Fruit fly (Drosophila melanogaster) whole organism, adult: Measurements from ENCODE around the gene CG13842.

Experiments
- CG11617 ChIP-seq: fragments of 200-800 bp; sonication (Bioruptor generic); optimal IDR thresholded peaks from 2 replicates; lab custom pipeline; 2017; ENCODE audit warnings: mild to moderate bottlenecking, missing biosample characterization, missing genetic modification reagents, missing genetic modification characterization
- CG12768 ChIP-seq: fragments of 200-800 bp; sonication (Bioruptor generic); optimal IDR thresholded peaks from 2 replicates; lab custom pipeline; 2017; ENCODE audit warnings: missing biosample characterization, missing genetic modification characterization, mild to moderate bottlenecking, moderate library complexity, missing genetic modification reagents
- CG14711 ChIP-seq: fragments of 200-800 bp; sonication (Bioruptor generic); optimal IDR thresholded peaks from 2 replicates; lab custom pipeline; 2018; ENCODE audit warnings: missing biosample characterization, mild to moderate bottlenecking, missing genetic modification characterization, moderate library complexity
- CG1620 ChIP-seq: fragments of 200-800 bp; sonication (Bioruptor generic); optimal IDR thresholded peaks from 2 replicates; lab custom pipeline; 2016; ENCODE audit warnings: missing biosample characterization, missing genetic modification characterization
- CG33017 ChIP-seq: fragments of 200-800 bp; sonication (Bioruptor generic); optimal IDR thresholded peaks from 2 replicates; lab custom pipeline; 2018; ENCODE audit warnings: missing biosample characterization, mild to moderate bottlenecking, missing genetic modification characterization, moderate library complexity
- CG5204 ChIP-seq: fragments of 200-800 bp; sonication (Bioruptor generic); optimal IDR thresholded peaks from 2 replicates; lab custom pipeline; 2016; ENCODE audit warnings: missing biosample characterization, missing genetic modification characterization
- CG7045 ChIP-seq: fragments of 200-800 bp; sonication (Bioruptor generic); optimal IDR thresholded peaks from 2 replicates; lab custom pipeline; 2017; ENCODE audit warnings: missing biosample characterization, mild to moderate bottlenecking, missing genetic modification characterization
- CG7101 ChIP-seq: fragments of 200-800 bp; sonication (Bioruptor generic); optimal IDR thresholded peaks from 2 replicates; lab custom pipeline; 2018; ENCODE audit warnings: missing biosample characterization, mild to moderate bottlenecking, missing genetic modification characterization, moderate library complexity
- Clk ChIP-seq: fragments of 200-800 bp; sonication (Bioruptor generic); optimal IDR thresholded peaks from 2 replicates; lab custom pipeline; 2017; ENCODE audit warnings: missing biosample characterization, missing genetic modification characterization
- Crg-1 ChIP-seq: fragments of 200-800 bp; sonication (Bioruptor generic); optimal IDR thresholded peaks from 2 replicates; lab custom pipeline; 2016; ENCODE audit warnings: missing biosample characterization, missing genetic modification characterization
- Hr96 ChIP-seq: fragments of 200-800 bp; sonication (Bioruptor generic); optimal IDR thresholded peaks from 2 replicates; lab custom pipeline; 2016; ENCODE audit warnings: missing biosample characterization, missing genetic modification characterization
- Mnt ChIP-seq: fragments of 200-800 bp; sonication (Bioruptor generic); optimal IDR thresholded peaks from 2 replicates; lab custom pipeline; 2016; ENCODE audit warnings: missing biosample characterization, mild to moderate bottlenecking, missing genetic modification characterization
- bab1 ChIP-seq: fragments of 200-800 bp; sonication (Bioruptor generic); optimal IDR thresholded peaks from 3 replicates; lab custom pipeline; 2019; ENCODE audit warnings: missing biosample characterization, mild to moderate bottlenecking, missing genetic modification characterization, moderate library complexity
- cic ChIP-seq: fragments of 200-800 bp; sonication (Bioruptor generic); optimal IDR thresholded peaks from 2 replicates; lab custom pipeline; 2017; ENCODE audit warnings: missing biosample characterization, mild to moderate bottlenecking, missing genetic modification characterization, moderate library complexity
- cnc ChIP-seq, 2 experiments: fragments of >200 bp; optimal IDR thresholded peaks; 2 replicates each; lab custom pipeline; 2017
- kay ChIP-seq: fragments of 200-800 bp; sonication (Bioruptor generic); peaks from one replicate; lab custom pipeline; 2016; ENCODE audit warnings: missing biosample characterization, missing genetic modification characterization, borderline replicate concordance
- ovo ChIP-seq: fragments of 200-800 bp; sonication (Bioruptor generic); optimal IDR thresholded peaks from 2 replicates; lab custom pipeline; 2016; ENCODE audit warnings: missing biosample characterization, missing genetic modification characterization
- pad ChIP-seq: fragments of 200-800 bp; sonication (Bioruptor generic); optimal IDR thresholded peaks from 3 replicates; lab custom pipeline; 2017; ENCODE audit warnings: missing biosample characterization, missing genetic modification characterization, mild to moderate bottlenecking, moderate library complexity, missing genetic modification reagents
- tj ChIP-seq: fragments of 200-800 bp; sonication (Bioruptor generic); optimal IDR thresholded peaks from 3 replicates; lab custom pipeline; 2017; ENCODE audit warnings: missing biosample characterization, mild to moderate bottlenecking, missing genetic modification characterization, moderate library complexity
- toe ChIP-seq: fragments of 200-800 bp; sonication (Bioruptor generic); optimal IDR thresholded peaks from 2 replicates; lab custom pipeline; 2016; ENCODE audit warnings: missing biosample characterization, missing genetic modification characterization

The CG13842 gene

DNA sequence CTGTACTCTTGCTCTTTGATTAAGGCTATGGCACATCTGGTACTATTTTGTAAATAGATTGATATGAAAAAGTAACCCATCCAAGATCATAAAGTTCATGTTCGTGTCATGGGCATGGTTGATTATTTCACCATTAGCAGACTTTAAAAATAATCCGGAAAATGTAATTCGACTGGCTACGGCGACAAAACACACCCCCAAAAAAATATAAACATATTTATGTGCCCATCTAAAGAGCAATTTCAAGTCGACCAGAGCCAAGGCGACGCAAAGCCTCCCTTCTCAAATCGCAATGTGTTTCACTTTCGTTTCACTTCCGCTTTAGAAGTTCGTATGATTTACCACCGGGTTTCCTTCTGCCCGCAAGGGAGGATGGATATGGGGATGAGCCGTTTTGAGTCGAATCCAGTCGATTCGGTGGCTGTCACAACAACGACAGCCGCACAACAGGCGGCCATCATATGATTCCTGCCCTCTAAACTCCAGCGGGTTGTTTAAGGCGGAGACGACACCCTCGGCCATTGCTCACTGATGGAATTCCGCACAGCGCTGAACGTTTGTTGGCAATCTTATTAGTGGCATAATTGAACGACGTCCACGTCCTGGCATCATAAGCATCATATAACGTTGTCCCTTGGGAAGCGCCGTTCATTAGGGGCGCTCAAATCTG is 12.0 kb upstream of the CG13842 start:
- TF ChIP-seq CG11617 = no peak
- TF ChIP-seq CG7101 = no peak
- TF ChIP-seq Clk (GFP tag; lab: Kevin White, UChicago) = no peak
- no peak for TF ChIP-seq CG1620 (GFP tag; lab: Kevin White, UChicago)
- no peak for TF ChIP-seq toe (GFP tag; lab: Kevin White, UChicago)

DNA sequence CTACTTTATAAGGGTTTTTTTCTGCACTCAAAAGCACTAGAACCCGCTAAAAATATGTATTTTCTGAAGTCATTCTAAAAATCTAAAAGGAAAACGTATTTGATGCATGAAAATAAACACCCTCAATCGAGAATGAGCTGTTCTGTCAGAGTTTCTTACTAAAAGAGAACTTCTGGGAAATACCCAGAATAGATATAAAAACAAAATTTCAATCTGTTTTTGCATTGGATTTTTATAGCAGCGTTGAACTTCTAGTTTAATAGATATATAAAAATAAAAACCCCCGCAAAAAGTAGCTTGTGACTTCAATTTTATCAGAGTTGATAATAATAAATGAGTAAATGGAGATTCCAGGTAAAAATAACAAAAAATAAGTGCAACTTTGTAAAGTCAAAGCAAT is 11.3 kb upstream of the CG13842 start:
- no peak for TF ChIP-seq CG11617
- TF ChIP-seq CG7045 (GFP tag; lab: Kevin White, UChicago) = no peak
- TF ChIP-seq CG5204 (GFP tag; lab: Kevin White, UChicago) = no peak
- no peak for TF ChIP-seq toe (GFP tag; lab: Kevin White, UChicago)
- peak; percentile 79 for TF ChIP-seq kay (GFP tag; lab: Kevin White, UChicago)

- no peak for TF ChIP-seq CG1620 (GFP tag; lab: Kevin White, UChicago)
- TF ChIP-seq CG7045 (GFP tag; lab: Kevin White, UChicago) = no peak
- no peak for TF ChIP-seq Mnt (GFP tag; lab: Kevin White, UChicago)
- no peak for TF ChIP-seq tj (GFP tag; lab: Kevin White, UChicago)
- no peak for TF ChIP-seq cic (GFP tag; lab: Kevin White, UChicago)
- no peak for TF ChIP-seq CG11617
- TF ChIP-seq CG12768 (GFP tag; lab: Kevin White, UChicago) = no peak
- TF ChIP-seq CG33017 (tag; lab: Kevin White, UChicago) = no peak
- TF ChIP-seq Hr96 (GFP tag; lab: Kevin White, UChicago) = no peak
- TF ChIP-seq Clk (GFP tag; lab: Kevin White, UChicago) = no peak
- no peak for TF ChIP-seq pad
- no peak for TF ChIP-seq kay (GFP tag; lab: Kevin White, UChicago)
- no peak for TF ChIP-seq bab1
Measured at dm6 chr3R:22717863-22718262, 10.8 kb upstream of the CG13842 start.

dm6 chr3R:22710662-22711061 is 3.6 kb upstream of the CG13842 start, which contains the start of gene CG4907:
Gene CG4907 (minus strand): TSS chr3R:22710762.
- TF ChIP-seq tj (GFP tag; lab: Kevin White, UChicago) = no peak
- TF ChIP-seq CG12768 (GFP tag; lab: Kevin White, UChicago) = no peak
- no peak for TF ChIP-seq cnc (optimal IDR thresholded peaks at IDR 0.05; lab: Kevin White, UChicago)
- TF ChIP-seq CG11617 = no peak
- TF ChIP-seq Hr96 (GFP tag; lab: Kevin White, UChicago) = no peak
- no peak for TF ChIP-seq kay (GFP tag; lab: Kevin White, UChicago)
- TF ChIP-seq CG1620 (GFP tag; lab: Kevin White, UChicago) = no peak
- TF ChIP-seq CG7101 = no peak
- TF ChIP-seq Mnt (GFP tag; lab: Kevin White, UChicago) = no peak

dm6 chr3R:22701793-22702192 is 5.3 kb downstream of the CG13842 start, which contains the start of the genes CG6972 and CCAP:
Gene CG6972 (plus strand): TSS chr3R:22702007.
Gene CCAP (minus strand): TSS chr3R:22702084.
- no peak for TF ChIP-seq CG14711 (tag; lab: Kevin White, UChicago)
- TF ChIP-seq kay (GFP tag; lab: Kevin White, UChicago) = no peak
- no peak for TF ChIP-seq tj (GFP tag; lab: Kevin White, UChicago)
- TF ChIP-seq Mnt (GFP tag; lab: Kevin White, UChicago) = no peak
- no peak for TF ChIP-seq Hr96 (GFP tag; lab: Kevin White, UChicago)
- no peak for TF ChIP-seq cnc (optimal IDR thresholded peaks at IDR 0.05; lab: Kevin White, UChicago)
- no peak for TF ChIP-seq CG7101
- no peak for TF ChIP-seq CG7045 (GFP tag; lab: Kevin White, UChicago)
- no peak for TF ChIP-seq Crg-1
- no peak for TF ChIP-seq cic (GFP tag; lab: Kevin White, UChicago)

dm6 chr3R:22698208-22698607 is 8.9 kb downstream of the CG13842 start, which contains the start of gene Cyp6d4:
Gene Cyp6d4 (plus strand): TSS chr3R:22698319.
- TF ChIP-seq CG7101 (no peak), bab1 (peak; percentile 11)

DNA sequence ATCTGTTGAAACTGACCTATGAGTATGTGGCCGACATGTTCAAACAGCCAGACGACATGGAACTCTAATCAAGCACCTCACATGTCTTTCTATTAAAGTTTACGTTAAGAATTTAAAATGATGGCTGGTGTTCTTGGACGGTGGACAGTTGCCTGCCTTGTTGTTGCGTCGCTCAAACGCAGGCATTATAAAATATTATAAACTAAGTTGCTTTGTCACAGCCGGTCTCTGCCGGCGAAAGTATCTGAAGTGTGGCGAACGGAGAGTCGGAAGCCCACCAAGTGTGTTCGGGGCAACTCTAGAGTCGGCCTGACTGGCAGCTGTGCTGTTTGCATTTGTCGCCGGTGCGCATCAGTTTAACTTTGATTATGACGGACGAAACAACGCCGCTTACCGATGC is 12.4 kb downstream of the CG13842 start, which contains the start of gene cd:
Gene cd, plus strand, starts transcription at position 301 of the 400 bp plus-strand sequence.
- no peak for TF ChIP-seq CG7045 (GFP tag; lab: Kevin White, UChicago)
- TF ChIP-seq kay (GFP tag; lab: Kevin White, UChicago) = no peak
- TF ChIP-seq CG11617 = no peak
- no peak for TF ChIP-seq CG1620 (GFP tag; lab: Kevin White, UChicago)
- TF ChIP-seq Mnt (GFP tag; lab: Kevin White, UChicago) = no peak
- no peak for TF ChIP-seq tj (GFP tag; lab: Kevin White, UChicago)
- no peak for TF ChIP-seq CG14711 (tag; lab: Kevin White, UChicago)
- TF ChIP-seq bab1 = no peak
- TF ChIP-seq cnc (optimal IDR thresholded peaks at IDR 0.05; lab: Kevin White, UChicago) = no peak
- no peak for TF ChIP-seq pad
- no peak for TF ChIP-seq cic (GFP tag; lab: Kevin White, UChicago)
- TF ChIP-seq Clk (GFP tag; lab: Kevin White, UChicago) = no peak
- TF ChIP-seq CG33017 (tag; lab: Kevin White, UChicago) = no peak
- no peak for TF ChIP-seq CG5204 (GFP tag; lab: Kevin White, UChicago)
- no peak for TF ChIP-seq CG12768 (GFP tag; lab: Kevin White, UChicago)
- TF ChIP-seq CG7101 = no peak
- no peak for TF ChIP-seq Hr96 (GFP tag; lab: Kevin White, UChicago)
- TF ChIP-seq Crg-1 = no peak
- TF ChIP-seq toe (GFP tag; lab: Kevin White, UChicago) = no peak
- TF ChIP-seq ovo (GFP tag; lab: Kevin White, UChicago) = no peak
